ENCODE assay signal across 1 fruit fly cellular context in genomic region chrX:6059135-6059824, dm6.
A peak's percentile ranks its signal among the peaks of the same experiment; 100 is the strongest.
TF ChIP-seq lines count a peak whose summit lies in the region.

No protein-coding gene starts in this region.

TF ChIP-seq in whole organism, embryonic, 481 proteins besides CTCF, POLR2A, EP300 and RAD21 (continued from another document and continues in another):
- peak; percentile 17 for TF ChIP-seq CG30403 (GFP tag; optimal IDR thresholded peaks at IDR 0.05; lab: Kevin White, UChicago)
- TF ChIP-seq Hey (tag; optimal IDR thresholded peaks at IDR 0.05; lab: Kevin White, UChicago): no peak
- no peak for TF ChIP-seq Hsf (GFP tag; optimal IDR thresholded peaks at IDR 0.05; lab: Kevin White, UChicago)
- TF ChIP-seq shn (GFP tag; optimal IDR thresholded peaks at IDR 0.05; lab: Kevin White, UChicago): no peak
- TF ChIP-seq CG31441 (GFP tag; IDR thresholded peaks at IDR 0.05; lab: Robert Waterston, UW): peak; percentile 38; the same call in 1 of the 2 replicates
- no peak for TF ChIP-seq Hmr (GFP tag; optimal IDR thresholded peaks at IDR 0.05; lab: Kevin White, UChicago)
- TF ChIP-seq Side (GFP tag; optimal IDR thresholded peaks at IDR 0.05; lab: Kevin White, UChicago): no peak
- TF ChIP-seq crol (GFP tag; IDR thresholded peaks at IDR 0.05; lab: Robert Waterston, UW): no peak
- TF ChIP-seq Mrtf (GFP tag; IDR thresholded peaks at IDR 0.05; lab: Robert Waterston, UW): 0 out of 3 replicates have a peak, but pooled peaks have one; percentile 13
- peak; percentile 32 for TF ChIP-seq CG2678 (tag; optimal IDR thresholded peaks at IDR 0.05; lab: Kevin White, UChicago)
- peak; percentile 41; the same call in 1 of the 2 replicates for TF ChIP-seq H2.0 (GFP tag; IDR thresholded peaks at IDR 0.05; lab: Robert Waterston, UW)
- peak; percentile 51 for TF ChIP-seq ttk (GFP tag; IDR thresholded peaks at IDR 0.05; lab: Robert Waterston, UW)
- 0 out of 2 replicates have a peak, but pooled peaks have one; percentile 18 for TF ChIP-seq CG1024 (GFP tag; IDR thresholded peaks at IDR 0.05; lab: Robert Waterston, UW)
- TF ChIP-seq Ssrp (tag; optimal IDR thresholded peaks at IDR 0.05; lab: Kevin White, UChicago): peak; percentile 21
- no peak for TF ChIP-seq CG13775 (GFP tag; optimal IDR thresholded peaks at IDR 0.05; lab: Kevin White, UChicago)
- TF ChIP-seq CG7357 (GFP tag; IDR thresholded peaks at IDR 0.05; lab: Robert Waterston, UW): no peak
- no peak for TF ChIP-seq pros (GFP tag; optimal IDR thresholded peaks at IDR 0.05; lab: Kevin White, UChicago)
- TF ChIP-seq CG12659 (GFP tag; optimal IDR thresholded peaks at IDR 0.05; lab: Kevin White, UChicago): no peak
- TF ChIP-seq Mad (GFP tag; optimal IDR thresholded peaks at IDR 0.05; lab: Kevin White, UChicago): no peak
- peak; percentile 45; the same call in 1 of the 2 replicates for TF ChIP-seq lmd (GFP tag; IDR thresholded peaks at IDR 0.05; lab: Robert Waterston, UW)
- no peak for TF ChIP-seq D (optimal IDR thresholded peaks at IDR 0.05; lab: Kevin White, UChicago)
- peak; percentile 20 for TF ChIP-seq D (GFP tag; optimal IDR thresholded peaks at IDR 0.05; lab: Kevin White, UChicago)
- TF ChIP-seq amos (GFP tag; IDR thresholded peaks at IDR 0.05; lab: Robert Waterston, UW; ENCODE audit: partially characterized antibody): no peak
- peak; percentile 24; the same call in 1 of the 2 replicates for TF ChIP-seq CG6689 (GFP tag; IDR thresholded peaks at IDR 0.05; lab: Robert Waterston, UW)
- TF ChIP-seq NK7.1 (GFP tag; optimal IDR thresholded peaks at IDR 0.05; lab: Kevin White, UChicago): no peak
- no peak for TF ChIP-seq Abd-B (GFP tag; optimal IDR thresholded peaks at IDR 0.05; lab: Kevin White, UChicago)
- no peak for TF ChIP-seq NFAT (GFP tag; IDR thresholded peaks at IDR 0.05; lab: Robert Waterston, UW)
- peak in 1 of 2 experiments; percentile 21 for TF ChIP-seq dpn (GFP tag; optimal IDR thresholded peaks at IDR 0.05; lab: Kevin White, UChicago)
- TF ChIP-seq scrt (GFP tag; optimal IDR thresholded peaks at IDR 0.05; lab: Kevin White, UChicago): no peak
- no peak for TF ChIP-seq CG12071 (GFP tag; optimal IDR thresholded peaks at IDR 0.05; lab: Kevin White, UChicago)
- no peak for TF ChIP-seq ranshi (GFP tag; IDR thresholded peaks at IDR 0.05; lab: Robert Waterston, UW)
- no peak for TF ChIP-seq Nf-YC (tag; optimal IDR thresholded peaks at IDR 0.05; lab: Kevin White, UChicago)
- TF ChIP-seq CG3281 (GFP tag; optimal IDR thresholded peaks at IDR 0.05; lab: Kevin White, UChicago): no peak
- TF ChIP-seq chif (GFP tag; optimal IDR thresholded peaks at IDR 0.05; lab: Kevin White, UChicago): peak in 1 of 2 experiments; percentile 2
- no peak for TF ChIP-seq ewg (GFP tag; optimal IDR thresholded peaks at IDR 0.05; lab: Kevin White, UChicago)
- no peak for TF ChIP-seq lola (GFP tag; optimal IDR thresholded peaks at IDR 0.05; lab: Kevin White, UChicago)
- TF ChIP-seq CG4707 (GFP tag; optimal IDR thresholded peaks at IDR 0.05; lab: Kevin White, UChicago): no peak
- 0 out of 2 replicates have a peak, but pooled peaks have one; percentile 7 for TF ChIP-seq ap (GFP tag; IDR thresholded peaks at IDR 0.05; lab: Robert Waterston, UW)
- no peak for TF ChIP-seq CG4617 (GFP tag; optimal IDR thresholded peaks at IDR 0.05; lab: Kevin White, UChicago; ENCODE audit: borderline replicate concordance)
- TF ChIP-seq esg (GFP tag; conservative IDR thresholded peaks at IDR 0.05; lab: Robert Waterston, UW): 0 out of 2 replicates have a peak, but pooled peaks have one; percentile 11
- TF ChIP-seq tna (GFP tag; IDR thresholded peaks at IDR 0.05; lab: Robert Waterston, UW; ENCODE audit: partially characterized antibody): no peak
- no peak for TF ChIP-seq HmgD (GFP tag; optimal IDR thresholded peaks at IDR 0.05; lab: Kevin White, UChicago)
- TF ChIP-seq CG3407 (GFP tag; optimal IDR thresholded peaks at IDR 0.05; lab: Kevin White, UChicago): no peak
- TF ChIP-seq HmgZ (tag; optimal IDR thresholded peaks at IDR 0.05; lab: Kevin White, UChicago): no peak
- no peak for TF ChIP-seq hth (optimal IDR thresholded peaks at IDR 0.05; lab: Kevin White, UChicago)
- no peak for TF ChIP-seq yki (optimal IDR thresholded peaks at IDR 0.05; lab: Kevin White, UChicago)
- TF ChIP-seq vvl (GFP tag; IDR thresholded peaks at IDR 0.05; lab: Robert Waterston, UW): peak; percentile 78
- no peak for TF ChIP-seq al (GFP tag; IDR thresholded peaks at IDR 0.05; lab: Robert Waterston, UW)
- peak; percentile 16 for TF ChIP-seq Antp (GFP tag; optimal IDR thresholded peaks at IDR 0.05; lab: Kevin White, UChicago)
- TF ChIP-seq CG11247 (GFP tag; IDR thresholded peaks at IDR 0.05; lab: Robert Waterston, UW): no peak
- TF ChIP-seq eve (GFP tag; optimal IDR thresholded peaks at IDR 0.05; lab: Kevin White, UChicago): no peak
- no peak for TF ChIP-seq kni (GFP tag; optimal IDR thresholded peaks at IDR 0.05; lab: Kevin White, UChicago)
- TF ChIP-seq Rfx (GFP tag; IDR thresholded peaks at IDR 0.05; lab: Robert Waterston, UW): no peak
- TF ChIP-seq CG5245 (GFP tag; optimal IDR thresholded peaks at IDR 0.05; lab: Kevin White, UChicago): peak; percentile 27
- no peak for TF ChIP-seq CG14014 (GFP tag; IDR thresholded peaks at IDR 0.05; lab: Robert Waterston, UW)
- TF ChIP-seq CG10147 (GFP tag; optimal IDR thresholded peaks at IDR 0.05; lab: Kevin White, UChicago): no peak
- TF ChIP-seq CHES-1-like (GFP tag; optimal IDR thresholded peaks at IDR 0.05; lab: Kevin White, UChicago): no peak
- TF ChIP-seq az2 (GFP tag; optimal IDR thresholded peaks at IDR 0.05; lab: Kevin White, UChicago): peak; percentile 34
- TF ChIP-seq CG3847 (GFP tag; IDR thresholded peaks at IDR 0.05; lab: Robert Waterston, UW): no peak
- TF ChIP-seq CG11695 (GFP tag; IDR thresholded peaks at IDR 0.05; lab: Robert Waterston, UW): 0 out of 3 replicates have a peak, but pooled peaks have one; percentile 33
- no peak for TF ChIP-seq Bgb (GFP tag; IDR thresholded peaks at IDR 0.05; lab: Robert Waterston, UW; ENCODE audit: partially characterized antibody)
- peak; percentile 47; the same call in 1 of the 2 replicates for TF ChIP-seq ara (GFP tag; IDR thresholded peaks at IDR 0.05; lab: Robert Waterston, UW)
- no peak for TF ChIP-seq exex (tag; optimal IDR thresholded peaks at IDR 0.05; lab: Kevin White, UChicago)
- peak; percentile 36 for TF ChIP-seq CG10979 (tag; optimal IDR thresholded peaks at IDR 0.05; lab: Kevin White, UChicago)
- peak; percentile 1 for TF ChIP-seq lab (GFP tag; optimal IDR thresholded peaks at IDR 0.05; lab: Kevin White, UChicago)
- no peak for TF ChIP-seq CG15011 (GFP tag; optimal IDR thresholded peaks at IDR 0.05; lab: Kevin White, UChicago)
- no peak for TF ChIP-seq CG34224 (GFP tag; IDR thresholded peaks at IDR 0.05; lab: Robert Waterston, UW; ENCODE audit: partially characterized antibody)
- TF ChIP-seq gsb (GFP tag; IDR thresholded peaks at IDR 0.05; lab: Robert Waterston, UW): no peak
- no peak for TF ChIP-seq caup (GFP tag; optimal IDR thresholded peaks at IDR 0.05; lab: Kevin White, UChicago; ENCODE audit: severe bottlenecking)
- 0 out of 3 replicates have a peak, but pooled peaks have one; percentile 40 for TF ChIP-seq ken (GFP tag; IDR thresholded peaks at IDR 0.05; lab: Robert Waterston, UW)
- no peak for TF ChIP-seq CG7372 (GFP tag; IDR thresholded peaks at IDR 0.05; lab: Robert Waterston, UW)
- no peak for TF ChIP-seq gro (GFP tag; optimal IDR thresholded peaks at IDR 0.05; lab: Kevin White, UChicago)
- no peak for TF ChIP-seq repo (GFP tag; optimal IDR thresholded peaks at IDR 0.05; lab: Kevin White, UChicago)
- TF ChIP-seq Max (GFP tag; optimal IDR thresholded peaks at IDR 0.05; lab: Kevin White, UChicago): no peak
- TF ChIP-seq zen2 (GFP tag; IDR thresholded peaks at IDR 0.05; lab: Robert Waterston, UW; ENCODE audit: partially characterized antibody): no peak
- TF ChIP-seq zfh2 (GFP tag; optimal IDR thresholded peaks at IDR 0.05; lab: Kevin White, UChicago): no peak
- no peak for TF ChIP-seq Chrac-16 (GFP tag; optimal IDR thresholded peaks at IDR 0.05; lab: Kevin White, UChicago)
- TF ChIP-seq CG15696 (tag; optimal IDR thresholded peaks at IDR 0.05; lab: Kevin White, UChicago): no peak
- no peak for TF ChIP-seq Opbp (GFP tag; IDR thresholded peaks at IDR 0.05; lab: Robert Waterston, UW; ENCODE audit: partially characterized antibody)
- TF ChIP-seq CG12391 (tag; optimal IDR thresholded peaks at IDR 0.05; lab: Kevin White, UChicago): peak; percentile 18
- TF ChIP-seq gcm (GFP tag; optimal IDR thresholded peaks at IDR 0.05; lab: Kevin White, UChicago): no peak
- no peak for TF ChIP-seq Oaz (GFP tag; IDR thresholded peaks at IDR 0.05; lab: Robert Waterston, UW)
- no peak for TF ChIP-seq CG4282 (GFP tag; optimal IDR thresholded peaks at IDR 0.05; lab: Kevin White, UChicago)
- no peak for TF ChIP-seq Stat92E (GFP tag; optimal IDR thresholded peaks at IDR 0.05; lab: Kevin White, UChicago)
- peak; percentile 46 for TF ChIP-seq CG10366 (GFP tag; IDR thresholded peaks at IDR 0.05; lab: Robert Waterston, UW)
- TF ChIP-seq her (GFP tag; optimal IDR thresholded peaks at IDR 0.05; lab: Kevin White, UChicago): no peak
- TF ChIP-seq cg (GFP tag; optimal IDR thresholded peaks at IDR 0.05; lab: Kevin White, UChicago): no peak
- TF ChIP-seq Fer2 (tag; optimal IDR thresholded peaks at IDR 0.05; lab: Kevin White, UChicago): no peak
- TF ChIP-seq Aef1 (GFP tag; IDR thresholded peaks at IDR 0.05; lab: Robert Waterston, UW): peak; percentile 40; the same call in 1 of the 3 replicates
- no peak for TF ChIP-seq CG6854 (GFP tag; optimal IDR thresholded peaks at IDR 0.05; lab: Kevin White, UChicago)
- no peak for TF ChIP-seq ERR (GFP tag; optimal IDR thresholded peaks at IDR 0.05; lab: Kevin White, UChicago)
- TF ChIP-seq CG43689 (GFP tag; IDR thresholded peaks at IDR 0.05; lab: Robert Waterston, UW): no peak
- no peak for TF ChIP-seq inv (GFP tag; IDR thresholded peaks at IDR 0.05; lab: Robert Waterston, UW; ENCODE audit: partially characterized antibody)
- no peak for TF ChIP-seq Ada2b (GFP tag; IDR thresholded peaks at IDR 0.05; lab: Robert Waterston, UW)
- TF ChIP-seq rib (GFP tag; IDR thresholded peaks at IDR 0.05; lab: Robert Waterston, UW): no peak
- no peak for TF ChIP-seq CG4360 (GFP tag; IDR thresholded peaks at IDR 0.05; lab: Robert Waterston, UW)
- no peak for TF ChIP-seq CG10209 (GFP tag; optimal IDR thresholded peaks at IDR 0.05; lab: Kevin White, UChicago)
- TF ChIP-seq grau (tag; optimal IDR thresholded peaks at IDR 0.05; lab: Kevin White, UChicago): no peak
- TF ChIP-seq CG13123 (GFP tag; optimal IDR thresholded peaks at IDR 0.05; lab: Kevin White, UChicago): no peak
- TF ChIP-seq Kr (GFP tag; optimal IDR thresholded peaks at IDR 0.05; lab: Kevin White, UChicago): no peak
- no peak for TF ChIP-seq HHEX (GFP tag; optimal IDR thresholded peaks at IDR 0.05; lab: Kevin White, UChicago)
- TF ChIP-seq CG12104 (GFP tag; optimal IDR thresholded peaks at IDR 0.05; lab: Kevin White, UChicago): no peak
- no peak for TF ChIP-seq trem (tag; optimal IDR thresholded peaks at IDR 0.05; lab: Kevin White, UChicago)
- TF ChIP-seq CG33557 (GFP tag; optimal IDR thresholded peaks at IDR 0.05; lab: Kevin White, UChicago): no peak
- TF ChIP-seq chinmo (GFP tag; IDR thresholded peaks at IDR 0.05; lab: Robert Waterston, UW; ENCODE audit: partially characterized antibody): no peak
- peak; percentile 15 for TF ChIP-seq pnt (GFP tag; optimal IDR thresholded peaks at IDR 0.05; lab: Kevin White, UChicago)
- no peak for TF ChIP-seq sd (tag; optimal IDR thresholded peaks at IDR 0.05; lab: Kevin White, UChicago)
- no peak for TF ChIP-seq CG14667 (GFP tag; IDR thresholded peaks at IDR 0.05; lab: Robert Waterston, UW)
- TF ChIP-seq Hr39 (optimal IDR thresholded peaks at IDR 0.05; lab: Kevin White, UChicago): no peak
- TF ChIP-seq CG11398 (GFP tag; optimal IDR thresholded peaks at IDR 0.05; lab: Kevin White, UChicago): no peak
- peak; percentile 34 for TF ChIP-seq Oli (tag; optimal IDR thresholded peaks at IDR 0.05; lab: Kevin White, UChicago)
- TF ChIP-seq CG14710 (tag; optimal IDR thresholded peaks at IDR 0.05; lab: Kevin White, UChicago): no peak
- no peak for TF ChIP-seq sqz (GFP tag; optimal IDR thresholded peaks at IDR 0.05; lab: Kevin White, UChicago)
- TF ChIP-seq sr (GFP tag; IDR thresholded peaks at IDR 0.05; lab: Robert Waterston, UW): no peak
- TF ChIP-seq Trl (optimal IDR thresholded peaks at IDR 0.05; lab: Kevin White, UChicago): no peak
- no peak for TF ChIP-seq Trl (GFP tag; optimal IDR thresholded peaks at IDR 0.05; lab: Kevin White, UChicago)
- 0 out of 3 replicates have a peak, but pooled peaks have one; percentile 21 for TF ChIP-seq CG11093 (GFP tag; IDR thresholded peaks at IDR 0.05; lab: Robert Waterston, UW)
- TF ChIP-seq kah (GFP tag; optimal IDR thresholded peaks at IDR 0.05; lab: Kevin White, UChicago): no peak
- no peak for TF ChIP-seq abd-A (tag; optimal IDR thresholded peaks at IDR 0.05; lab: Kevin White, UChicago)
- no peak for TF ChIP-seq pita (GFP tag; optimal IDR thresholded peaks at IDR 0.05; lab: Kevin White, UChicago)
- TF ChIP-seq CG5180 (GFP tag; optimal IDR thresholded peaks at IDR 0.05; lab: Kevin White, UChicago): no peak
- peak; percentile 70 for TF ChIP-seq Med (GFP tag; lab: Kevin White, UChicago)
- TF ChIP-seq HLH4C (GFP tag; IDR thresholded peaks at IDR 0.05; lab: Robert Waterston, UW; ENCODE audit: partially characterized antibody): no peak
- TF ChIP-seq CG15073 (GFP tag; optimal IDR thresholded peaks at IDR 0.05; lab: Kevin White, UChicago): no peak
- TF ChIP-seq fd3F (GFP tag; optimal IDR thresholded peaks at IDR 0.05; lab: Kevin White, UChicago): no peak
- no peak for TF ChIP-seq Six4 (GFP tag; optimal IDR thresholded peaks at IDR 0.05; lab: Kevin White, UChicago)
- no peak for TF ChIP-seq CG3995 (GFP tag; optimal IDR thresholded peaks at IDR 0.05; lab: Kevin White, UChicago)
- no peak for TF ChIP-seq CG4424 (GFP tag; optimal IDR thresholded peaks at IDR 0.05; lab: Kevin White, UChicago)
- no peak for TF ChIP-seq CG3065 (GFP tag; optimal IDR thresholded peaks at IDR 0.05; lab: Kevin White, UChicago)
- no peak for TF ChIP-seq CG8924 (tag; optimal IDR thresholded peaks at IDR 0.05; lab: Kevin White, UChicago)
- no peak for TF ChIP-seq CG31365 (tag; optimal IDR thresholded peaks at IDR 0.05; lab: Kevin White, UChicago)
- TF ChIP-seq CG3726 (GFP tag; IDR thresholded peaks at IDR 0.05; lab: Robert Waterston, UW): no peak
- TF ChIP-seq ci (GFP tag; IDR thresholded peaks at IDR 0.05; lab: Robert Waterston, UW): peak; percentile 70; the same call in 2 of the 3 replicates
- TF ChIP-seq Nf-YB (GFP tag; optimal IDR thresholded peaks at IDR 0.05; lab: Kevin White, UChicago): no peak
- TF ChIP-seq Nf-YA (GFP tag; IDR thresholded peaks at IDR 0.05; lab: Robert Waterston, UW): peak; percentile 47; the same call in 1 of the 2 replicates
